Worm (Caenorhabditis elegans): ENCODE results near the gene pup-2.

DNA sequence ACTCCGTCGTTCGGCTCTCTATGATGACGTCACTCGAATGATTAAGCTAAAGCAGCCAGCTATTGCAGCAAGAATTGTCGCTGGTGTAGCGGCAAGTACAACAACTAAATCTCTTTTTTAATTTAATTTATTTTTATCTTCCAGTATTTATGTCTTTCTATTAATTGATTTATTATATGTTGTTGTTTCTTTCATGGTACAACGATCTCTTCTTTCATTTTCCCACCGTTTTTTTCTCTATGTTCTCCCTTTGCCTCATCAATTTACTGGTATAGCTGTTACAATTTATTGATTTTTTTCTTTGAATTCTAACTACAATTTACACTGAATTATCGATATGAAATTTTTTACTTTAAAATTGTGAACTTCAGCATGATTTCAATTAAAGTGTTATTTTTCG is 10.0 kb downstream of the pup-2 start, which contains the start of gene moc-6:
- no peak for TF ChIP-seq R02D3.7 (tag; optimal IDR thresholded peaks at IDR 0.05)
- TF ChIP-seq nhr-23 (tag; optimal IDR thresholded peaks at IDR 0.05) = no peak
- TF ChIP-seq ceh-82 (tag; optimal IDR thresholded peaks at IDR 0.05) = no peak
- no peak for TF ChIP-seq nfya-1 (tag; optimal IDR thresholded peaks at IDR 0.05; ENCODE audit: insufficient read depth)
